Worm (Caenorhabditis elegans) whole organism, L2 larva: Measurements from ENCODE around the gene rme-4.

Experiments used
- C34F6.9 ChIP-seq: fragments of 150-350 bp; optimal IDR thresholded peaks from 2 replicates; lab custom pipeline; 2014; ENCODE audit warnings: missing biosample characterization, missing genetic modification characterization
- F13H6.1 ChIP-seq: sonication (generic microtip); optimal IDR thresholded peaks from 2 replicates; lab custom pipeline; 2016; ENCODE audit warnings: missing genetic modification characterization, missing compliant biosample characterization
- R02D3.7 ChIP-seq: fragments of 150-350 bp; optimal IDR thresholded peaks from 2 replicates; lab custom pipeline; 2014; ENCODE audit warnings: missing biosample characterization, missing genetic modification characterization
- Y55F3AM.14 ChIP-seq: fragments of 200-800 bp; sonication (Bioruptor generic); optimal IDR thresholded peaks from 2 replicates; lab custom pipeline; 2018; ENCODE audit warnings: mild to moderate bottlenecking, missing genetic modification characterization, missing compliant biosample characterization
- ZK546.5 ChIP-seq: sonication (generic microtip); optimal IDR thresholded peaks from 2 replicates; lab custom pipeline; 2017; ENCODE audit warnings: missing biosample characterization, missing genetic modification characterization
- alr-1 ChIP-seq: fragments of 150-350 bp; optimal IDR thresholded peaks from 2 replicates; lab custom pipeline; 2014; ENCODE audit warnings: missing biosample characterization, missing genetic modification characterization
- aly-2 ChIP-seq: fragments of 150-350 bp; optimal IDR thresholded peaks from 2 replicates; lab custom pipeline; 2014; ENCODE audit warnings: missing biosample characterization, missing genetic modification characterization
- ama-1 ChIP-seq: fragments of 150-350 bp; optimal IDR thresholded peaks from 2 replicates; lab custom pipeline; 2018; ENCODE audit warnings: inconsistent platforms
- blmp-1 ChIP-seq: sonication (generic microtip); optimal IDR thresholded peaks from 2 replicates; lab custom pipeline; 2017; ENCODE audit warnings: missing genetic modification characterization, mild to moderate bottlenecking, missing compliant biosample characterization, antibody characterized with exemption, moderate library complexity; ENCODE audit not compliant: insufficient read depth
- ceh-82 ChIP-seq: fragments of 150-350 bp; optimal IDR thresholded peaks from 2 replicates; lab custom pipeline; 2014; ENCODE audit warnings: missing biosample characterization, missing genetic modification characterization
- crh-2 ChIP-seq: sonication (generic microtip); optimal IDR thresholded peaks from 2 replicates; lab custom pipeline; 2017; ENCODE audit warnings: missing biosample characterization, missing genetic modification characterization
- dmd-4 ChIP-seq: sonication (generic microtip); optimal IDR thresholded peaks from 2 replicates; lab custom pipeline; 2017; ENCODE audit warnings: missing biosample characterization, missing genetic modification characterization
- egl-27 ChIP-seq: sonication (generic microtip); optimal IDR thresholded peaks from 3 replicates; lab custom pipeline; 2017; ENCODE audit warnings: missing biosample characterization, missing genetic modification reagents, missing genetic modification characterization
- elt-1 ChIP-seq: fragments of 150-350 bp; optimal IDR thresholded peaks from 2 replicates; lab custom pipeline; 2014; ENCODE audit warnings: missing biosample characterization, missing genetic modification characterization
- elt-3 ChIP-seq: sonication (generic microtip); optimal IDR thresholded peaks from 2 replicates; lab custom pipeline; 2017; ENCODE audit warnings: missing biosample characterization, missing genetic modification characterization
- fos-1 ChIP-seq: fragments of 150-350 bp; optimal IDR thresholded peaks from 2 replicates; lab custom pipeline; 2014; ENCODE audit warnings: missing biosample characterization, missing genetic modification characterization
- gmeb-1 ChIP-seq: fragments of 150-350 bp; optimal IDR thresholded peaks from 2 replicates; lab custom pipeline; 2014; ENCODE audit warnings: missing biosample characterization, missing genetic modification characterization
- lin-11 ChIP-seq: fragments of 150-350 bp; sonication (generic microtip); optimal IDR thresholded peaks from 2 replicates; lab custom pipeline; 2014; ENCODE audit warnings: missing biosample characterization, missing genetic modification characterization, inconsistent platforms, mixed read lengths
- lin-13 ChIP-seq: fragments of 150-350 bp; optimal IDR thresholded peaks from 2 replicates; lab custom pipeline; 2014; ENCODE audit warnings: missing biosample characterization, missing genetic modification reagents, missing genetic modification characterization
- lin-39 ChIP-seq: fragments of 150-350 bp; optimal IDR thresholded peaks from 2 replicates; lab custom pipeline; 2014; ENCODE audit warnings: missing biosample characterization, missing genetic modification reagents, missing genetic modification characterization
- lsy-2 ChIP-seq, 2 experiments: fragments of 150-350 bp in 1 of 2; sonication (generic microtip) in 1 of 2; optimal IDR thresholded peaks; 2 replicates each; lab custom pipeline; 2014 to 2017; ENCODE audit warnings: missing biosample characterization in 2 of 2, missing genetic modification characterization in 2 of 2
- mab-5 ChIP-seq: fragments of 150-350 bp; optimal IDR thresholded peaks from 2 replicates; lab custom pipeline; 2014; ENCODE audit warnings: missing biosample characterization, missing genetic modification characterization
- mbf-1 ChIP-seq: sonication (generic microtip); optimal IDR thresholded peaks from 2 replicates; lab custom pipeline; 2017; ENCODE audit warnings: missing biosample characterization, missing genetic modification characterization
- mdl-1 ChIP-seq, 2 experiments: fragments of 150-350 bp in 1 of 2; sonication (generic microtip) in 1 of 2; optimal IDR thresholded peaks; 2 replicates each; lab custom pipeline; 2017; ENCODE audit warnings: missing biosample characterization in 2 of 2, missing genetic modification characterization in 2 of 2
- nhr-10 ChIP-seq: sonication (generic microtip); optimal IDR thresholded peaks from 2 replicates; lab custom pipeline; 2017; ENCODE audit warnings: missing biosample characterization, missing genetic modification characterization
- nhr-12 ChIP-seq: fragments of 150-350 bp; optimal IDR thresholded peaks from 2 replicates; lab custom pipeline; 2014; ENCODE audit warnings: missing biosample characterization, missing genetic modification characterization
- nhr-21 ChIP-seq: fragments of 150-350 bp; optimal IDR thresholded peaks from 2 replicates; lab custom pipeline; 2014; ENCODE audit warnings: missing biosample characterization, missing genetic modification characterization
- nhr-23 ChIP-seq: fragments of 150-350 bp; optimal IDR thresholded peaks from 2 replicates; lab custom pipeline; 2014; ENCODE audit warnings: missing biosample characterization, missing genetic modification reagents, missing genetic modification characterization
- nhr-237 ChIP-seq: fragments of 150-350 bp; optimal IDR thresholded peaks from 2 replicates; lab custom pipeline; 2014; ENCODE audit warnings: missing biosample characterization, missing genetic modification characterization
- nhr-25 ChIP-seq: fragments of 150-350 bp; sonication (generic microtip); optimal IDR thresholded peaks from 3 replicates; lab custom pipeline; 2014; ENCODE audit warnings: missing biosample characterization, missing genetic modification characterization
- nhr-6 ChIP-seq: fragments of 150-350 bp; optimal IDR thresholded peaks from 2 replicates; lab custom pipeline; 2014; ENCODE audit warnings: missing biosample characterization, missing genetic modification characterization
- nhr-77 ChIP-seq: fragments of 150-350 bp; optimal IDR thresholded peaks from 2 replicates; lab custom pipeline; 2014; ENCODE audit warnings: missing biosample characterization, missing genetic modification characterization
- peb-1 ChIP-seq: fragments of 150-350 bp; optimal IDR thresholded peaks from 2 replicates; lab custom pipeline; 2014; ENCODE audit warnings: missing biosample characterization, missing genetic modification characterization
- sem-4 ChIP-seq: fragments of 150-350 bp; optimal IDR thresholded peaks from 2 replicates; lab custom pipeline; 2014; ENCODE audit warnings: missing biosample characterization, missing genetic modification reagents, missing genetic modification characterization
- skn-1 ChIP-seq: sonication (generic microtip); optimal IDR thresholded peaks from 2 replicates; lab custom pipeline; 2017; ENCODE audit warnings: missing biosample characterization, missing genetic modification characterization
- sma-3 ChIP-seq: sonication (generic microtip); optimal IDR thresholded peaks from 2 replicates; lab custom pipeline; 2016; ENCODE audit warnings: missing genetic modification reagents, missing genetic modification characterization, missing compliant biosample characterization
- sma-9 ChIP-seq, 2 experiments: fragments of 150-350 bp in 1 of 2; sonication (generic microtip) in 1 of 2; optimal IDR thresholded peaks; 2 replicates each; lab custom pipeline; 2014 to 2016; ENCODE audit warnings: missing genetic modification characterization in 2 of 2, mild to moderate bottlenecking in 1 of 2, missing biosample characterization in 1 of 2, missing compliant biosample characterization in 1 of 2, missing genetic modification reagents in 1 of 2, moderate library complexity in 1 of 2
- snpc-4 ChIP-seq: fragments of 150-350 bp; optimal IDR thresholded peaks from 2 replicates; lab custom pipeline; 2014; ENCODE audit warnings: missing biosample characterization, missing genetic modification characterization
- unc-39 ChIP-seq: fragments of 150-350 bp; optimal IDR thresholded peaks from 2 replicates; lab custom pipeline; 2014; ENCODE audit warnings: missing biosample characterization, missing genetic modification characterization
- unc-55 ChIP-seq: fragments of 150-350 bp; sonication (generic microtip); optimal IDR thresholded peaks from 3 replicates; lab custom pipeline; 2014; ENCODE audit warnings: missing biosample characterization, missing genetic modification reagents, missing genetic modification characterization
- unc-62 ChIP-seq: fragments of 150-350 bp; optimal IDR thresholded peaks from 2 replicates; lab custom pipeline; 2014; ENCODE audit warnings: missing biosample characterization, missing genetic modification reagents, missing genetic modification characterization
- zag-1 ChIP-seq: fragments of 150-350 bp; optimal IDR thresholded peaks from 2 replicates; lab custom pipeline; 2014; ENCODE audit warnings: missing biosample characterization, missing genetic modification characterization
- ztf-1 ChIP-seq: fragments of 200-800 bp; sonication (Bioruptor generic); conservative IDR thresholded peaks from 2 replicates; pipeline ENCODE4 v1.3.6; 2022; ENCODE audit warnings: missing genetic modification characterization, missing compliant biosample characterization
- ztf-11 ChIP-seq: sonication (generic microtip); optimal IDR thresholded peaks from 2 replicates; lab custom pipeline; 2017; ENCODE audit warnings: missing biosample characterization, missing genetic modification characterization
- ztf-4 ChIP-seq: fragments of 150-350 bp; optimal IDR thresholded peaks from 2 replicates; lab custom pipeline; 2014; ENCODE audit warnings: missing biosample characterization, missing genetic modification characterization

rme-4 gene

ce11 chrX:10336592-10336991 lies 43.1 kb downstream of the rme-4 start:
- TF ChIP-seq nhr-23 (tag; lab: Kevin White, UChicago) (no peak), unc-39 (tag; lab: Kevin White, UChicago) (no peak), ztf-1 (GFP tag; lab: Robert Waterston, UW) (no peak), elt-3 (tag; lab: Kevin White, UChicago) (no peak), gmeb-1 (tag; lab: Kevin White, UChicago) (no peak), aly-2 (no peak)

- no peak for TF ChIP-seq sem-4 (tag; lab: Kevin White, UChicago)
- no peak for TF ChIP-seq crh-2 (tag; lab: Kevin White, UChicago)
- no peak for TF ChIP-seq unc-62
- no peak for TF ChIP-seq ama-1
- TF ChIP-seq nhr-10, result no peak
Observed at ce11 chrX:10336138-10336537, 43.5 kb downstream of the rme-4 start, which contains the start of gene idpa-3. idpa-3 (plus strand) TSS chrX:10336438.

ce11 chrX:10333301-10333854 lies 46.3 kb downstream of the rme-4 start, which contains the start of gene R07E3.4:
R07E3.4 (minus strand) TSS chrX:10333351.
- TF ChIP-seq F13H6.1 (tag; lab: Kevin White, UChicago), result peak; percentile 20
- peak; percentile 75 for TF ChIP-seq sma-9 (GFP tag; optimal IDR thresholded peaks at IDR 0.05; lab: Kevin White, UChicago)
- TF ChIP-seq sma-9 (tag; optimal IDR thresholded peaks at IDR 0.05; lab: Kevin White, UChicago), result no peak
- peak; percentile 18 for TF ChIP-seq crh-2 (tag; lab: Kevin White, UChicago)
- TF ChIP-seq ztf-11 (tag; lab: Kevin White, UChicago), result no peak
- peak; percentile 23 for TF ChIP-seq sma-3 (GFP tag; lab: Kevin White, UChicago)
- TF ChIP-seq egl-27 (tag; lab: Kevin White, UChicago), result peak; percentile 75
- TF ChIP-seq nhr-25, result peak; percentile 14
- TF ChIP-seq nhr-237 (tag; lab: Kevin White, UChicago), result no peak
- TF ChIP-seq C34F6.9 (tag; lab: Kevin White, UChicago), result peak; percentile 29
- no peak for TF ChIP-seq nhr-21
- TF ChIP-seq fos-1 (tag; lab: Kevin White, UChicago), result peak; percentile 22

DNA sequence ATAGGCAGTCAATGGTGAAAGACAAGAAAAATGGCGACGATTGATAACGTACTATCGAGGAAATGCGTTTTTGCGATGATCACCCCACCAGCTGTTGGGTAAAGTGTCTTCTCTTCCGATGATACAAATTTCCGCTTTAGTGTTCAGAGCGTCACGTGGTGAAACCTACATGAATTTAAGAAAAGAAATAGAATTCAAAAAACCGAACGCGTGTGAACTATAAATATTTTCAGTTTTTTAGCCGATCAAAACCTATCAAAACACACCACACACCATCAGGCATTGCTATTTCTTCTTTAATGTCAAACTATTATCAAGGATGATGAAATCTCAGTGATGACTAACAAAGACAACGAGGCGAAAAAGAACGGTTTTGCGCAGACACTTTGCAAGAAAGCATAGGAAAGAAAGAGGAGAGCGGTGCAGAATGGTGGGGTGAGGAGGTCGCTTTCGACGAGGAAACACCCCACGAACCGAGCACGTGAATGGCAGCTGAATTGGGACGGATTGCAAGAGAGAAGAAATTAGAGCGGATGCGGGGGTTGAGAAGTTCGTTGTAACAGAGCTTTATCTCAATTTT lies 47.5 kb downstream of the rme-4 start:
- TF ChIP-seq snpc-4 (tag; lab: Kevin White, UChicago), result no peak
- no peak for TF ChIP-seq Y55F3AM.14 (GFP tag; lab: Kevin White, UChicago)
- peak in 1 of 2 experiments; percentile 37 for TF ChIP-seq lsy-2 (tag; optimal IDR thresholded peaks at IDR 0.05; lab: Kevin White, UChicago)
- no peak for TF ChIP-seq nhr-77 (tag; lab: Kevin White, UChicago)
- peak; percentile 68 for TF ChIP-seq sem-4 (tag; lab: Kevin White, UChicago)
- TF ChIP-seq alr-1 (tag; lab: Kevin White, UChicago), result no peak
- no peak for TF ChIP-seq mab-5 (tag; lab: Kevin White, UChicago)
- TF ChIP-seq lin-39 (tag; lab: Kevin White, UChicago), result no peak
- TF ChIP-seq unc-55 (GFP tag; lab: Kevin White, UChicago), result no peak
- TF ChIP-seq ZK546.5 (tag; lab: Kevin White, UChicago), result no peak
- TF ChIP-seq egl-27 (tag; lab: Kevin White, UChicago), result peak; percentile 47
- TF ChIP-seq unc-39 (tag; lab: Kevin White, UChicago), result no peak
- TF ChIP-seq dmd-4 (tag; lab: Kevin White, UChicago), result no peak
- TF ChIP-seq ama-1, result no peak
- no peak for TF ChIP-seq peb-1
- TF ChIP-seq ceh-82 (tag; lab: Kevin White, UChicago), result no peak
- no peak for TF ChIP-seq unc-62
- TF ChIP-seq nhr-23 (tag; lab: Kevin White, UChicago), result no peak
- no peak for TF ChIP-seq nhr-25
- TF ChIP-seq R02D3.7 (tag; lab: Kevin White, UChicago), result no peak
- TF ChIP-seq lin-11, result no peak
- peak; percentile 39 for TF ChIP-seq nhr-21
- TF ChIP-seq mdl-1 (tag; optimal IDR thresholded peaks at IDR 0.05; lab: Kevin White, UChicago), result no peak
- TF ChIP-seq F13H6.1 (tag; lab: Kevin White, UChicago), result peak; percentile 39
- TF ChIP-seq skn-1 (tag; lab: Kevin White, UChicago), result no peak
- TF ChIP-seq crh-2 (tag; lab: Kevin White, UChicago), result peak; percentile 27
- no peak for TF ChIP-seq ztf-4 (tag; lab: Kevin White, UChicago)
- peak; percentile 2 for TF ChIP-seq nhr-6 (tag; lab: Kevin White, UChicago)
- no peak for TF ChIP-seq aly-2
- no peak for TF ChIP-seq nhr-237 (tag; lab: Kevin White, UChicago)
- no peak for TF ChIP-seq zag-1 (tag; lab: Kevin White, UChicago)
- TF ChIP-seq nhr-12 (tag; lab: Kevin White, UChicago), result no peak
- no peak for TF ChIP-seq elt-1 (tag; lab: Kevin White, UChicago)
- peak; percentile 40 for TF ChIP-seq fos-1 (tag; lab: Kevin White, UChicago)
- peak; percentile 6 for TF ChIP-seq lin-13 (GFP tag; lab: Kevin White, UChicago)
- no peak for TF ChIP-seq mbf-1 (tag; lab: Kevin White, UChicago)
- TF ChIP-seq sma-9 (GFP tag; optimal IDR thresholded peaks at IDR 0.05; lab: Kevin White, UChicago), result peak; percentile 91
- TF ChIP-seq sma-9 (tag; optimal IDR thresholded peaks at IDR 0.05; lab: Kevin White, UChicago), result no peak
- peak; percentile 26 for TF ChIP-seq blmp-1 (tag; lab: Kevin White, UChicago)
